Worm (Caenorhabditis elegans): ENCODE results near the gene ccz-1.

ce11 chrV:13715223-13715686, 36.6 kb downstream of the ccz-1 start, which contains the start of gene zipt-9:
- TF ChIP-seq ama-1 (optimal IDR thresholded peaks at IDR 0.05) = no peak
- TF ChIP-seq ets-7 (tag; optimal IDR thresholded peaks at IDR 0.05) = peak; percentile 57
- TF ChIP-seq hmbx-1 (tag; optimal IDR thresholded peaks at IDR 0.05) = no peak
- peak; percentile 11 for TF ChIP-seq hmg-4 (GFP tag; optimal IDR thresholded peaks at IDR 0.05)
- TF ChIP-seq aly-1 (tag; optimal IDR thresholded peaks at IDR 0.05) = no peak
- peak; percentile 34 for TF ChIP-seq B0310.2 (tag; optimal IDR thresholded peaks at IDR 0.05)
- no peak for TF ChIP-seq pes-1 (GFP tag; IDR thresholded peaks at IDR 0.05)

All from whole organism, early embryonic.